Worm (Caenorhabditis elegans) whole organism, L3 larva: ENCODE measurements around the gene C55A1.7.

Experiments used
- ama-1 ChIP-seq: fragments of 150-350 bp; optimal IDR thresholded peaks from 2 replicates; lab custom pipeline; 2018
- elt-2 ChIP-seq: sonication (generic microtip); optimal IDR thresholded peaks from 2 replicates; lab custom pipeline; 2016; ENCODE audit warnings: missing genetic modification reagents, mild to moderate bottlenecking, missing genetic modification characterization, missing compliant biosample characterization
- fos-1 ChIP-seq: fragments of 150-350 bp; optimal IDR thresholded peaks from 2 replicates; lab custom pipeline; 2014; ENCODE audit warnings: missing biosample characterization, missing genetic modification characterization
- jun-1 ChIP-seq: fragments of 150-350 bp; optimal IDR thresholded peaks from 2 replicates; lab custom pipeline; 2014; ENCODE audit warnings: missing biosample characterization, missing genetic modification reagents, missing genetic modification characterization
- lin-39 ChIP-seq: fragments of 150-350 bp; optimal IDR thresholded peaks from 2 replicates; lab custom pipeline; 2018; ENCODE audit warnings: missing biosample characterization, missing genetic modification reagents, missing genetic modification characterization
- lsy-12 ChIP-seq: sonication (generic microtip); optimal IDR thresholded peaks from 2 replicates; lab custom pipeline; 2016; ENCODE audit warnings: mild to moderate bottlenecking, missing genetic modification characterization, missing compliant biosample characterization
- mdl-1 ChIP-seq: fragments of 150-350 bp; optimal IDR thresholded peaks from 2 replicates; lab custom pipeline; 2014; ENCODE audit warnings: missing biosample characterization, missing genetic modification characterization
- nfya-1 ChIP-seq: sonication (generic microtip); optimal IDR thresholded peaks from 2 replicates; lab custom pipeline; 2017; ENCODE audit warnings: missing genetic modification characterization, mild to moderate bottlenecking, missing compliant biosample characterization, antibody characterized with exemption, moderate library complexity; ENCODE audit not compliant: insufficient read depth
- nhr-237 ChIP-seq: fragments of 150-350 bp; optimal IDR thresholded peaks from 2 replicates; lab custom pipeline; 2014; ENCODE audit warnings: missing biosample characterization, missing genetic modification characterization
- pha-4 ChIP-seq: fragments of 150-350 bp; optimal IDR thresholded peaks from 2 replicates; lab custom pipeline; 2014; ENCODE audit warnings: missing biosample characterization, missing genetic modification reagents, missing genetic modification characterization
- skn-1 ChIP-seq: fragments of 150-350 bp; optimal IDR thresholded peaks from 2 replicates; lab custom pipeline; 2014; ENCODE audit warnings: missing biosample characterization, missing genetic modification characterization
- unc-39 ChIP-seq: sonication (generic microtip); optimal IDR thresholded peaks from 4 replicates; lab custom pipeline; 2017; ENCODE audit warnings: missing biosample characterization, missing genetic modification characterization
- unc-62 ChIP-seq: fragments of 150-350 bp; sonication (generic microtip); optimal IDR thresholded peaks from 4 replicates; lab custom pipeline; 2014; ENCODE audit warnings: missing biosample characterization, missing genetic modification reagents, missing genetic modification characterization
- ztf-11 ChIP-seq: fragments of 150-350 bp; optimal IDR thresholded peaks from 2 replicates; lab custom pipeline; 2014; ENCODE audit warnings: missing biosample characterization, missing genetic modification characterization

ce11 chrV:15621518-15621917 is 25.9 kb downstream of the C55A1.7 start, which contains the start of gene C55A1.1:
- TF ChIP-seq pha-4 (tag; lab: Kevin White, UChicago) = no peak
- TF ChIP-seq nhr-237 (tag; lab: Kevin White, UChicago) = no peak
- TF ChIP-seq elt-2 (tag; lab: Kevin White, UChicago) = no peak
- TF ChIP-seq unc-62 (GFP tag; lab: Kevin White, UChicago) = no peak
- TF ChIP-seq mdl-1 (tag; lab: Kevin White, UChicago) = no peak
- TF ChIP-seq fos-1 (tag; lab: Kevin White, UChicago) = no peak
- TF ChIP-seq ama-1 = no peak
- TF ChIP-seq skn-1 = no peak
- no peak for TF ChIP-seq ztf-11 (tag; lab: Kevin White, UChicago)
- no peak for TF ChIP-seq jun-1 (tag; lab: Kevin White, UChicago)
- no peak for TF ChIP-seq lin-39 (tag; lab: Kevin White, UChicago)
- no peak for TF ChIP-seq unc-39 (tag; lab: Kevin White, UChicago)
- no peak for TF ChIP-seq lsy-12 (tag; lab: Kevin White, UChicago)
- no peak for TF ChIP-seq nfya-1 (tag; lab: Kevin White, UChicago)
